Worm (Caenorhabditis elegans): Measurements from ENCODE around the gene pqn-79.
"Not testable (repeated sequence)": the region's sequence is repeated elsewhere in the genome, so short reads cannot be mapped to it uniquely, and the experiment has no call there.

pqn-79 gene

DNA sequence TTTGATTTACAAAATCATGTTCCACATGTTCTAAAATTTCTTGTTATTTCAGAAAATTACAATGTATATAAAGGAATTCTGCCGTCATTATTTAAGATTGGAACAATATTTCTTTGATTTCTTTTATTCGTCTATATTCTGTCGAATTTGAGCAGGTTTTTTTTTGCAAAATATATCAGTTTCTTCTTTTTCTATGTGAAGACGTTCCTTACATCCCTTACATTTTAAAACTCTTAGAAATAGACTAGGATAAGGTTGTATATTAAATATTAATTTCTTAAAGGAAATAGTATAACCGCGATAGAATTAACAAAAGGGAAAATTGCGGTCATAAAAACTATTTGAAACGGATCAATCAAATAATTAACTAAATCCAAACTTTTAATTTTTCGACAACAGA is 6.5 kb upstream of the pqn-79 start:
- TF ChIP-seq mab-9 (GFP tag; IDR thresholded peaks at IDR 0.05) (no peak), ets-5 (GFP tag; IDR thresholded peaks at IDR 0.05) (no peak), hlh-17 (GFP tag; optimal IDR thresholded peaks at IDR 0.05; ENCODE audit: borderline replicate concordance) (no peak), efl-1 (optimal IDR thresholded peaks at IDR 0.05) (no peak), efl-1 (GFP tag; optimal IDR thresholded peaks at IDR 0.05 in 1 of 2) (no peak), hlh-4 (tag; optimal IDR thresholded peaks at IDR 0.05) (no peak), lin-39 (tag; optimal IDR thresholded peaks at IDR 0.05) (no peak), C16A3.4 (tag; optimal IDR thresholded peaks at IDR 0.05) (no peak), irx-1 (tag; optimal IDR thresholded peaks at IDR 0.05) (no peak), mef-2 (tag; optimal IDR thresholded peaks at IDR 0.05) (no peak), mep-1 (tag; optimal IDR thresholded peaks at IDR 0.05) (no peak)

DNA sequence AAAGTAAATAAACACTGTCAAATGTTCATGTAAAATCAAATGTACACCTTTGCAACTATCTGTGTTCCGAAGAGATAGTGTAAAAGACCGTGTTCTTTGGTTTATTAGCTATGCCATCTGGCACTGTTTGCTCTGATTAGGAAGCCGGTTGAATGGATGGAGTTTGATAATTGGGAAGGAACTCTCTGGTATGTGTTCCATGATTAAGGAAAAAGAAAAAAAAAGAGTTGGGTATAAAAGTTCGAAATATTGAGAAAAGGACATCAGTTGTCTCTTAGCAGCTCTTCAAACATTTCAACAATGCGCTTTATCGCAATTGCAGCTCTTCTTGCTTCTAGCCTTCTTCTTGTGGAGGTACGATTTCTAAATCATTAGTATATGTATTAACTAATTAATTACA is 5.0 kb upstream of the pqn-79 start, which contains the start of gene abu-5:
Gene abu-5 (plus strand): TSS at position 301 of the 400 bp plus-strand sequence.
- not testable (repeated sequence) for TF ChIP-seq zag-1 (tag; optimal IDR thresholded peaks at IDR 0.05); unc-86 (tag; optimal IDR thresholded peaks at IDR 0.05); fkh-4 (tag; optimal IDR thresholded peaks at IDR 0.05; ENCODE audit: borderline replicate concordance)

DNA sequence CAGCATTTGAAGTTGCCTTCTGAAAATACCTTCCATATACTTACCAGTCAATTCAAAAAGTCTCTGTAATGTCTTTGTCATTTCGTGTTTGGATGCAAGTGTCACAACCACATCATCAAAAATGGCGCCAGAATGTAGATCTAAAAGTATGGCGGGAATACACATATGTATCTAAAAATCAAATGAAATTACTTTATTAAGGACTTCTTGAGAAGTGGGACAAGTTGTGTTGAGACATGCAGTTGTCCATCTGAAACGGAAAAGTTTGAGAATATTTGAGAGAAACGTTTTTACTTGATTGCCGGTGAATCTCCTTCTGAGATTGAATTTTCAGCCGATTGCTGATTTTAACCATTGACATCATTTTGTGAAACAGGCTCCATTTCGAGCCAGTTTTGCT is 3.4 kb upstream of the pqn-79 start:
- no peak for TF ChIP-seq irx-1 (tag; optimal IDR thresholded peaks at IDR 0.05)
- TF ChIP-seq rnt-1 (tag; optimal IDR thresholded peaks at IDR 0.05), result no peak
- TF ChIP-seq zag-1 (tag; optimal IDR thresholded peaks at IDR 0.05), result no peak
- TF ChIP-seq lin-13 (GFP tag; optimal IDR thresholded peaks at IDR 0.05), result no peak
- TF ChIP-seq ceh-82 (tag; optimal IDR thresholded peaks at IDR 0.05), result no peak
- no peak for TF ChIP-seq dpl-1 (GFP tag; optimal IDR thresholded peaks at IDR 0.05)
- no peak for TF ChIP-seq ceh-90 (tag; optimal IDR thresholded peaks at IDR 0.05)
- no peak for TF ChIP-seq xbp-1 (tag; optimal IDR thresholded peaks at IDR 0.05)
- no peak for TF ChIP-seq nhr-77 (tag; optimal IDR thresholded peaks at IDR 0.05)

DNA sequence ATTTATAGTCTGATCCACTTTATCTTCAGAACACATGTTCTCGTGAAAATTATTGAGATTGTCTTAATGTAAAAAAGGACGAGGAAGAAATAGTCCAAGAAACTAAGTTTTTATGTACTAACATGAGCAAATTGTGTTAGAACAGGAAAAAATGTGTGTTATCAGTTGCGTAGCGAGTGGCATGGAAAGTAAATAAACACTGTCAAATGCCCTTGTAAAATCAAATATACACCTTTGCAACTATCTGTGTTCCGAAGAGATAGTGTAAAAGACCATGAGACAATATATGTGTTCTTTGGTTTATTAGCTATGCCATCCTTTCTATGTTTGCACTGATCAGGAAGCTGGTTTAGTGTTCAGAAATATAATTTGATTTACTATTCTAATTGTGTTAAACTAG is 2.3 kb upstream of the pqn-79 start:
- TF ChIP-seq lin-15B (tag; optimal IDR thresholded peaks at IDR 0.05) (no peak), vab-15 (tag; optimal IDR thresholded peaks at IDR 0.05) (no peak), elt-2 (tag; optimal IDR thresholded peaks at IDR 0.05) (peak; percentile 2)

DNA sequence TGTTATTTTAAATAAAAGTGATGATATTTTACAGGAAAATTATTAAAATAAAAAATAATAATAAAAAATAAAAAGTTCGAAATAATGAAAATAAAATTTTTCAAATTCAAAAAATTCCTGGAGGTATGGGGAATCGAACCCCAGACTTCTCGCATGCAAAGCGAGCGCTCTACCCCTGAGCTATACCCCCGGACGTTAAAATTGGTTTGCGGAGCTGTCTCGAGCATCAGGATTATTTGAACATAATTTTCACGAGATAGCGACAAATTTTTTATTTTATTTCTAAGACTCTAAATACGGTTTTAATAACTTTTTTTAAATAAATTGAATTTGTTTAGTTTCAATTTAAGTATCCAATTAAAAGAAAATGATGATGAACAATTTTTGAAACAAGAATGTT is 8.8 kb downstream of the pqn-79 start:
- TF ChIP-seq nhr-84 (tag; optimal IDR thresholded peaks at IDR 0.05), result no peak
- TF ChIP-seq ztf-11 (tag; optimal IDR thresholded peaks at IDR 0.05), result no peak
- no peak for TF ChIP-seq zag-1 (tag; optimal IDR thresholded peaks at IDR 0.05)
- TF ChIP-seq unc-98 (GFP tag; IDR thresholded peaks at IDR 0.05), result no peak
- no peak for TF ChIP-seq efl-3 (GFP tag; optimal IDR thresholded peaks at IDR 0.05)
- no peak for TF ChIP-seq grh-1 (GFP tag; IDR thresholded peaks at IDR 0.05)
- TF ChIP-seq ztf-4 (tag; optimal IDR thresholded peaks at IDR 0.05), result no peak
- TF ChIP-seq fkh-8 (tag; optimal IDR thresholded peaks at IDR 0.05), result no peak
- TF ChIP-seq nhr-11 (tag; optimal IDR thresholded peaks at IDR 0.05), result no peak
- no peak for TF ChIP-seq hlh-4 (tag; optimal IDR thresholded peaks at IDR 0.05)
- no peak for TF ChIP-seq dpl-1 (GFP tag; optimal IDR thresholded peaks at IDR 0.05)
- TF ChIP-seq sox-4 (tag; optimal IDR thresholded peaks at IDR 0.05), result no peak
- no peak for TF ChIP-seq unc-130 (tag; optimal IDR thresholded peaks at IDR 0.05)

DNA sequence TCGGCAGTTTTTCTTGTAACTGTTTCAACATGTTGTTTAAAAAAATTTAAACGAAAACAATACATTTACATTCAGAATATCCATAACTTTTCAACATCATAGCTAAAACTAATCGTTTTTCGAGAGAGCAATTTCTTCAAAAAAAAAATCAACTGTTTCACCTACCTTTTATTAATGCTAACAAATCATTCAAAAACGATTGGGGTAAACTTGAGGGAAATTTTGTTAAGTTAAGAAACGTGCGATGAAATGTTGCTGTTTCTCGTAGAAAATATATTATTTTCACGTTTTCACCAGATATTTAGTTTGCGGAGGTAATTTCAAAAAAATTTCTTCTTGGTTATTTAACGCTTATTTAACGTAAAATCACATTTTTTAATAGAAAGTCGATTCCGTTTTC is 11.0 kb downstream of the pqn-79 start:
- no peak for TF ChIP-seq lin-39 (tag; optimal IDR thresholded peaks at IDR 0.05)
- no peak for TF ChIP-seq hlh-17 (GFP tag; optimal IDR thresholded peaks at IDR 0.05; ENCODE audit: borderline replicate concordance)
- TF ChIP-seq elt-2 (tag; optimal IDR thresholded peaks at IDR 0.05), result no peak
- TF ChIP-seq efl-1 (optimal IDR thresholded peaks at IDR 0.05), result no peak
- TF ChIP-seq efl-1 (GFP tag; optimal IDR thresholded peaks at IDR 0.05 in 1 of 2), result no peak
- TF ChIP-seq unc-62 (GFP tag; optimal IDR thresholded peaks at IDR 0.05), result no peak
- no peak for TF ChIP-seq nhr-19 (GFP tag; conservative IDR thresholded peaks at IDR 0.05)
- TF ChIP-seq grh-1 (GFP tag; IDR thresholded peaks at IDR 0.05), result no peak
- TF ChIP-seq hpl-2 (GFP tag; optimal IDR thresholded peaks at IDR 0.05), result no peak
- TF ChIP-seq ceh-82 (tag; optimal IDR thresholded peaks at IDR 0.05), result no peak
- no peak for TF ChIP-seq nhr-84 (tag; optimal IDR thresholded peaks at IDR 0.05)
- no peak for TF ChIP-seq lir-3 (tag; optimal IDR thresholded peaks at IDR 0.05; ENCODE audit: poor library complexity)
- no peak for TF ChIP-seq nhr-12 (tag; optimal IDR thresholded peaks at IDR 0.05)
- no peak for TF ChIP-seq aha-1 (tag; optimal IDR thresholded peaks at IDR 0.05)
- TF ChIP-seq fkh-8 (tag; optimal IDR thresholded peaks at IDR 0.05), result no peak
- TF ChIP-seq mdl-1 (tag; optimal IDR thresholded peaks at IDR 0.05), result no peak
- TF ChIP-seq nhr-237 (tag; optimal IDR thresholded peaks at IDR 0.05), result no peak
- TF ChIP-seq jun-1 (tag; optimal IDR thresholded peaks at IDR 0.05), result no peak
- TF ChIP-seq nhr-90 (tag; optimal IDR thresholded peaks at IDR 0.05; ENCODE audit: poor library complexity), result no peak
